Worm (Caenorhabditis elegans): ENCODE results near the gene lin-15B.

ce11 chrX:15771411-15771810 is 45.5 kb downstream of the lin-15B start, which contains the start of gene Y7A5A.1:
- TF ChIP-seq flt-1 (GFP tag; IDR thresholded peaks at IDR 0.05) (no peak), T22C8.4 (GFP tag; IDR thresholded peaks at IDR 0.05) (no peak), ztf-29 (GFP tag; IDR thresholded peaks at IDR 0.05) (no peak)

All from whole organism, midembryonic.